Fruit fly (Drosophila melanogaster) whole organism, adult: ENCODE measurements around the gene Eig71Ei.

Experiments used
- CG11617 ChIP-seq: fragments of 200-800 bp; sonication (Bioruptor generic); optimal IDR thresholded peaks from 2 replicates; lab custom pipeline; 2017; ENCODE audit warnings: mild to moderate bottlenecking, missing biosample characterization, missing genetic modification reagents, missing genetic modification characterization
- CG14711 ChIP-seq: fragments of 200-800 bp; sonication (Bioruptor generic); optimal IDR thresholded peaks from 2 replicates; lab custom pipeline; 2018; ENCODE audit warnings: missing biosample characterization, mild to moderate bottlenecking, missing genetic modification characterization, moderate library complexity
- CG1620 ChIP-seq: fragments of 200-800 bp; sonication (Bioruptor generic); optimal IDR thresholded peaks from 2 replicates; lab custom pipeline; 2016; ENCODE audit warnings: missing biosample characterization, missing genetic modification characterization
- CG5204 ChIP-seq: fragments of 200-800 bp; sonication (Bioruptor generic); optimal IDR thresholded peaks from 2 replicates; lab custom pipeline; 2016; ENCODE audit warnings: missing biosample characterization, missing genetic modification characterization
- Clk ChIP-seq: fragments of 200-800 bp; sonication (Bioruptor generic); optimal IDR thresholded peaks from 2 replicates; lab custom pipeline; 2017; ENCODE audit warnings: missing biosample characterization, missing genetic modification characterization
- Crg-1 ChIP-seq: fragments of 200-800 bp; sonication (Bioruptor generic); optimal IDR thresholded peaks from 2 replicates; lab custom pipeline; 2016; ENCODE audit warnings: missing biosample characterization, missing genetic modification characterization
- Hr96 ChIP-seq: fragments of 200-800 bp; sonication (Bioruptor generic); optimal IDR thresholded peaks from 2 replicates; lab custom pipeline; 2016; ENCODE audit warnings: missing biosample characterization, missing genetic modification characterization
- cnc ChIP-seq, 2 experiments: fragments of >200 bp; optimal IDR thresholded peaks; 2 replicates each; lab custom pipeline; 2017
- kay ChIP-seq: fragments of 200-800 bp; sonication (Bioruptor generic); peaks from one replicate; lab custom pipeline; 2016; ENCODE audit warnings: missing biosample characterization, missing genetic modification characterization, borderline replicate concordance
- ovo ChIP-seq: fragments of 200-800 bp; sonication (Bioruptor generic); optimal IDR thresholded peaks from 2 replicates; lab custom pipeline; 2016; ENCODE audit warnings: missing biosample characterization, missing genetic modification characterization
- tj ChIP-seq: fragments of 200-800 bp; sonication (Bioruptor generic); optimal IDR thresholded peaks from 3 replicates; lab custom pipeline; 2017; ENCODE audit warnings: missing biosample characterization, mild to moderate bottlenecking, missing genetic modification characterization, moderate library complexity

- TF ChIP-seq CG11617 (GFP tag; lab: Kevin White, UChicago) (no peak), kay (GFP tag; lab: Kevin White, UChicago) (no peak), Hr96 (GFP tag; lab: Kevin White, UChicago) (no peak), cnc (optimal IDR thresholded peaks at IDR 0.05; lab: Kevin White, UChicago) (no peak), CG14711 (tag; lab: Kevin White, UChicago) (no peak), ovo (no peak), Clk (no peak), CG1620 (no peak), CG5204 (no peak), tj (no peak), Crg-1 (no peak)
Measured at dm6 chr3L:15646182-15646581, 13.3 kb upstream of the Eig71Ei start.
